Fruit fly (Drosophila melanogaster): ENCODE data around the gene CG42460.

CG42460 gene

DNA sequence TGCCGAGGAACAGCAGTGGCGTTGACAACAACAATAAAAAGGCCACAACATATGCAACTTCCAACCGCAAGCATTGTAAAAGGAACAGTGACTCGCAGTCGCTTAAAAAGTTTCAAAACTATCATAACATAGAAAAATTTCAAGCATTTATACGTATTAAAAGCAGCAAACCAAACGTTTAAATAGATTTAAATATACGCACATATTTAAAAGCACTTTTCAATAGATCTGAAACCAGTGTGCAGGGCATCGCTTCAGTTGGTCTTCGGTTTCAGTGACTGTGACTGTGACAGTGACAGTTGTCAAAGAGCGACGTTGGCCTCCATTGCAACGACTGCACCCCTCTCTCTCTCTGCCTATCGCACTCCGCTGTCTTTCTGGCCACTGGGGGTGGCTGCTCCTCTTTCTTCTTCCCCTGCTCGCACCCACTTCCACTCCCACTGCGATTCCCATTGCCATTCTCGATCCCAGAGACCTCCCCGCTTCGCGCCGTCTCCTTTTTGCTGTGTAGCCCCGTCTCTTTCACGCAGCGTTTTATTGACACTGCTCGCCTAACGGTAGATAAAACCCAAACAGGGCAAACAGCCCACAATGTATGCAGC lies 40.0 kb downstream of the CG42460 start (continued):
- TF ChIP-seq fd96Cb (tag; optimal IDR thresholded peaks at IDR 0.05) (peak; percentile 90), sc (optimal IDR thresholded peaks at IDR 0.05) (no peak), sc (GFP tag; optimal IDR thresholded peaks at IDR 0.05) (peak; percentile 82), dm (GFP tag; optimal IDR thresholded peaks at IDR 0.05) (peak; percentile 10), vnd (GFP tag; IDR thresholded peaks at IDR 0.05; ENCODE audit: partially characterized antibody) (peak; percentile 44; the same call in 2 of the 3 replicates), HLH54F (GFP tag; optimal IDR thresholded peaks at IDR 0.05) (peak; percentile 18), CG5180 (GFP tag; optimal IDR thresholded peaks at IDR 0.05) (peak; percentile 72), dpn (GFP tag; optimal IDR thresholded peaks at IDR 0.05) (peak; percentile 59 to 82), CG10321 (GFP tag; IDR thresholded peaks at IDR 0.05) (peak; percentile 32; the same call in 1 of the 2 replicates), shn (GFP tag; optimal IDR thresholded peaks at IDR 0.05) (peak; percentile 61), CG12942 (GFP tag; optimal IDR thresholded peaks at IDR 0.05) (peak; percentile 39), lbe (GFP tag; optimal IDR thresholded peaks at IDR 0.05) (peak; percentile 66), pzg (GFP tag; optimal IDR thresholded peaks at IDR 0.05) (no peak), zfh2 (GFP tag; optimal IDR thresholded peaks at IDR 0.05) (no peak), CG4820 (GFP tag; optimal IDR thresholded peaks at IDR 0.05) (peak; percentile 67), HLH4C (GFP tag; IDR thresholded peaks at IDR 0.05; ENCODE audit: partially characterized antibody) (no peak), CG4360 (GFP tag; IDR thresholded peaks at IDR 0.05) (peak; percentile 75), CG31441 (GFP tag; IDR thresholded peaks at IDR 0.05) (peak; percentile 88), CG31224 (GFP tag; IDR thresholded peaks at IDR 0.05) (0 out of 2 replicates have a peak, but pooled peaks have one; percentile 13), wek (GFP tag; optimal IDR thresholded peaks at IDR 0.05) (no peak), amos (GFP tag; IDR thresholded peaks at IDR 0.05; ENCODE audit: partially characterized antibody) (no peak), fd102C (GFP tag; optimal IDR thresholded peaks at IDR 0.05) (no peak), knrl (GFP tag; IDR thresholded peaks at IDR 0.05; ENCODE audit: partially characterized antibody) (peak; percentile 49; the same call in 1 of the 3 replicates), stwl (tag; optimal IDR thresholded peaks at IDR 0.05) (peak; percentile 11), CG7963 (GFP tag; IDR thresholded peaks at IDR 0.05; ENCODE audit: partially characterized antibody) (peak; percentile 63; the same call in 1 of the 3 replicates), Chrac-16 (GFP tag; optimal IDR thresholded peaks at IDR 0.05) (peak; percentile 68), CG4328 (GFP tag; optimal IDR thresholded peaks at IDR 0.05) (no peak), Tbp (GFP tag; optimal IDR thresholded peaks at IDR 0.05) (no peak), Eip74EF (GFP tag; optimal IDR thresholded peaks at IDR 0.05) (peak in 1 of 2 experiments; percentile 75), CG31365 (tag; optimal IDR thresholded peaks at IDR 0.05) (peak; percentile 28), CG3163 (GFP tag; optimal IDR thresholded peaks at IDR 0.05) (no peak), HLHmδ (GFP tag; optimal IDR thresholded peaks at IDR 0.05) (no peak), vfl (GFP tag; optimal IDR thresholded peaks at IDR 0.05) (no peak), CG3065 (GFP tag; optimal IDR thresholded peaks at IDR 0.05) (no peak), Abd-B (GFP tag; optimal IDR thresholded peaks at IDR 0.05) (peak; percentile 68), tin (GFP tag; optimal IDR thresholded peaks at IDR 0.05) (peak; percentile 74), tio (GFP tag; optimal IDR thresholded peaks at IDR 0.05) (peak; percentile 61), hbn (GFP tag; IDR thresholded peaks at IDR 0.05; ENCODE audit: partially characterized antibody) (no peak), Aef1 (GFP tag; IDR thresholded peaks at IDR 0.05) (peak; percentile 78), Deaf1 (tag; optimal IDR thresholded peaks at IDR 0.05) (peak; percentile 35), CG17385 (GFP tag; optimal IDR thresholded peaks at IDR 0.05) (peak; percentile 80), dan (GFP tag; IDR thresholded peaks at IDR 0.05) (peak; percentile 60; the same call in 1 of the 2 replicates), CG15073 (GFP tag; optimal IDR thresholded peaks at IDR 0.05) (no peak), hb (GFP tag; IDR thresholded peaks at IDR 0.05; ENCODE audit: partially characterized antibody) (peak; percentile 55; the same call in 2 of the 3 replicates), slou (GFP tag; optimal IDR thresholded peaks at IDR 0.05) (no peak), run (tag; optimal IDR thresholded peaks at IDR 0.05) (peak; percentile 81), CG32767 (GFP tag; IDR thresholded peaks at IDR 0.05) (peak; percentile 69), CG13424 (tag; optimal IDR thresholded peaks at IDR 0.05) (peak; percentile 68), yki (optimal IDR thresholded peaks at IDR 0.05) (no peak)
